Fruit fly (Drosophila melanogaster) S2 (cell line): ENCODE measurements around the gene CG43679.

ENCODE experiments used
- CG8478 ChIP-seq: fragments of >200 bp; optimal IDR thresholded peaks from 2 replicates; lab custom pipeline; 2018
- CTCF ChIP-seq, 2 experiments: fragments of >200 bp; optimal IDR thresholded peaks; 2 replicates each; lab custom pipeline; 2018

DNA sequence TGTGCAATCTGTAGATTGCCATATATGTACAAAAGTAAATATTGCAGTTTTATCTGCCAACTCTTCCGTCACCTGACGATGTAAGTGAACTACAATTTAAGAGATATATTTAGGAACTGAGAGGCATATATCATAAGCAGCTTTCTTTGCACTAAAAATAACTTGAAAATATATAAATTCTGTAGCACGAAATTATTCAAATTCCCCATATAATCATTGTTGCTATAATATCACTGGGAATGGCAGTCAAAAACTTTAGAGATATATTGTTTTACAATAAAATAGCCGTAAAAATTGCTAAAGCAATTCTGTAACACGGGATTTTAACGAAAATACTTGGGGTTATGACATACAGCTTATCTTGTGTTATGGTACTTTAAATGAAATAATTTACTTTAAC, at the start of gene CG43679:
- TF ChIP-seq CG8478 (lab: Kevin White, UChicago) (no peak), CTCF (optimal IDR thresholded peaks at IDR 0.05; lab: Kevin White, UChicago) (no peak)
